Fruit fly (Drosophila melanogaster) whole organism, pupa: Measurements from ENCODE around the gene Ubc2.
A peak's percentile ranks its signal among the peaks of the same experiment; 100 is the strongest.

Source experiments
- CG10348 ChIP-seq: fragments of 200-800 bp; sonication (Bioruptor generic); IDR thresholded peaks from 2 replicates; pipeline ENCODE4 v1.3.6; 2022; ENCODE audit warnings: missing biosample characterization, missing genetic modification characterization
- CG12605 ChIP-seq: fragments of 200-800 bp; sonication (Bioruptor generic); IDR thresholded peaks from 2 replicates; pipeline ENCODE4 v1.3.6; 2022; ENCODE audit warnings: missing biosample characterization, missing genetic modification characterization
- CG13204 ChIP-seq: fragments of 200-800 bp; sonication (Bioruptor generic); optimal IDR thresholded peaks from 2 replicates; lab custom pipeline; 2018; ENCODE audit warnings: missing biosample characterization, mild to moderate bottlenecking, missing genetic modification characterization, moderate library complexity
- CG14655 ChIP-seq: fragments of 200-800 bp; sonication (Bioruptor generic); optimal IDR thresholded peaks from 3 replicates; lab custom pipeline; 2017; ENCODE audit warnings: mild to moderate bottlenecking, missing biosample characterization, missing genetic modification reagents, missing genetic modification characterization
- CG15710 ChIP-seq: fragments of 200-800 bp; sonication (Bioruptor generic); optimal IDR thresholded peaks from 2 replicates; lab custom pipeline; 2018; ENCODE audit warnings: missing biosample characterization, mild to moderate bottlenecking, missing genetic modification characterization, moderate library complexity
- CG17806 ChIP-seq: fragments of 200-800 bp; sonication (Bioruptor generic); optimal IDR thresholded peaks from 2 replicates; lab custom pipeline; 2018; ENCODE audit warnings: missing biosample characterization, mild to moderate bottlenecking, missing genetic modification characterization, moderate library complexity
- CG32121 ChIP-seq: fragments of 200-800 bp; sonication (Bioruptor generic); IDR thresholded peaks from 2 replicates; pipeline ENCODE4 v1.3.6; 2022; ENCODE audit warnings: missing biosample characterization, missing genetic modification characterization
- CG34367 ChIP-seq: fragments of 200-800 bp; sonication (Bioruptor generic); optimal IDR thresholded peaks from 2 replicates; lab custom pipeline; 2018; ENCODE audit warnings: missing biosample characterization, mild to moderate bottlenecking, missing genetic modification characterization
- CG4496 ChIP-seq: fragments of 200-800 bp; sonication (Bioruptor generic); IDR thresholded peaks from 3 replicates; pipeline ENCODE4 v1.3.6; 2022; ENCODE audit warnings: missing biosample characterization, missing genetic modification characterization
- CG8159 ChIP-seq: fragments of 200-800 bp; sonication (Bioruptor generic); optimal IDR thresholded peaks from 3 replicates; lab custom pipeline; 2018; ENCODE audit warnings: missing biosample characterization, mild to moderate bottlenecking, missing genetic modification characterization, moderate library complexity
- CG8301 ChIP-seq: fragments of 200-800 bp; sonication (Bioruptor generic); optimal IDR thresholded peaks from 2 replicates; lab custom pipeline; 2018; ENCODE audit warnings: missing biosample characterization, mild to moderate bottlenecking, missing genetic modification characterization
- CG9948 ChIP-seq: fragments of 200-800 bp; sonication (Bioruptor generic); optimal IDR thresholded peaks from 2 replicates; lab custom pipeline; 2018; ENCODE audit warnings: missing biosample characterization, mild to moderate bottlenecking, missing genetic modification characterization, moderate library complexity
- D1 ChIP-seq: fragments of 200-800 bp; sonication (Bioruptor generic); optimal IDR thresholded peaks from 2 replicates; lab custom pipeline; 2018; ENCODE audit warnings: missing biosample characterization, mild to moderate bottlenecking, missing genetic modification characterization, moderate library complexity
- EcR ChIP-seq: fragments of 200-800 bp; sonication (Bioruptor generic); optimal IDR thresholded peaks from 3 replicates; lab custom pipeline; 2019; ENCODE audit warnings: missing biosample characterization, missing genetic modification characterization, mild to moderate bottlenecking, moderate library complexity, missing genetic modification reagents
- Ets98B ChIP-seq: fragments of 200-800 bp; sonication (Bioruptor generic); IDR thresholded peaks from 2 replicates; pipeline ENCODE4 v1.3.6; 2022; ENCODE audit warnings: missing biosample characterization, missing genetic modification characterization
- Pif1A ChIP-seq: fragments of 200-800 bp; sonication (Bioruptor generic); optimal IDR thresholded peaks from 3 replicates; lab custom pipeline; 2016; ENCODE audit warnings: missing biosample characterization, missing genetic modification characterization
- Pif1B ChIP-seq: fragments of 200-800 bp; sonication (Bioruptor generic); optimal IDR thresholded peaks from 3 replicates; lab custom pipeline; 2016; ENCODE audit warnings: missing biosample characterization, missing genetic modification characterization
- Snoo ChIP-seq: fragments of 200-800 bp; sonication (Bioruptor generic); optimal IDR thresholded peaks from 3 replicates; lab custom pipeline; 2017; ENCODE audit warnings: missing biosample characterization, mild to moderate bottlenecking, missing genetic modification characterization, inconsistent platforms
- fd96Ca ChIP-seq: fragments of 200-800 bp; sonication (Bioruptor generic); IDR thresholded peaks from 3 replicates; pipeline ENCODE4 v1.3.6; 2022; ENCODE audit warnings: missing biosample characterization, missing genetic modification characterization
- gl ChIP-seq: fragments of 200-800 bp; sonication (Bioruptor generic); optimal IDR thresholded peaks from 2 replicates; lab custom pipeline; 2018; ENCODE audit warnings: missing biosample characterization, mild to moderate bottlenecking, missing genetic modification characterization
- rn ChIP-seq: fragments of 200-800 bp; sonication (Bioruptor generic); IDR thresholded peaks from 2 replicates; pipeline ENCODE4 v1.3.6; 2022; ENCODE audit warnings: missing biosample characterization, missing genetic modification characterization

Ubc2 gene

dm6 chr2L:10754599-10754998, 13.2 kb downstream of the Ubc2 start:
- no peak for TF ChIP-seq fd96Ca (GFP tag; lab: Robert Waterston, UW)
- TF ChIP-seq CG12605, result no peak
- TF ChIP-seq EcR, result no peak
- TF ChIP-seq CG17806, result no peak
- no peak for TF ChIP-seq gl
- TF ChIP-seq Ets98B, result no peak
- no peak for TF ChIP-seq Pif1B
- TF ChIP-seq CG9948 (tag; lab: Kevin White, UChicago), result no peak
- no peak for TF ChIP-seq CG32121 (GFP tag; lab: Robert Waterston, UW)
- TF ChIP-seq CG13204 (GFP tag; lab: Kevin White, UChicago), result no peak
- TF ChIP-seq rn, result no peak
- TF ChIP-seq CG8301 (tag; lab: Kevin White, UChicago), result no peak
- no peak for TF ChIP-seq Snoo (tag; lab: Kevin White, UChicago)
- no peak for TF ChIP-seq D1 (tag; lab: Kevin White, UChicago)
- no peak for TF ChIP-seq CG14655 (GFP tag; lab: Kevin White, UChicago)
- no peak for TF ChIP-seq CG4496
- no peak for TF ChIP-seq Pif1A (GFP tag; lab: Kevin White, UChicago)
- no peak for TF ChIP-seq CG8159

- TF ChIP-seq Pif1A (GFP tag; lab: Kevin White, UChicago), result no peak
- TF ChIP-seq EcR, result no peak
- no peak for TF ChIP-seq CG14655 (GFP tag; lab: Kevin White, UChicago)
- no peak for TF ChIP-seq D1 (tag; lab: Kevin White, UChicago)
- TF ChIP-seq CG12605, result no peak
- TF ChIP-seq CG8159, result no peak
- TF ChIP-seq CG34367 (tag; lab: Kevin White, UChicago), result no peak
Observed at dm6 chr2L:10753618-10754017, 14.2 kb downstream of the Ubc2 start.

dm6 chr2L:10752668-10753067, 15.1 kb downstream of the Ubc2 start:
- TF ChIP-seq Snoo (tag; lab: Kevin White, UChicago), result no peak
- TF ChIP-seq EcR, result peak; percentile 76
- TF ChIP-seq Pif1A (GFP tag; lab: Kevin White, UChicago), result no peak

dm6 chr2L:10751879-10752620, 15.8 kb downstream of the Ubc2 start:
- TF ChIP-seq CG10348 (GFP tag; lab: Robert Waterston, UW), result no peak
- TF ChIP-seq CG13204 (GFP tag; lab: Kevin White, UChicago), result no peak
- TF ChIP-seq rn, result no peak
- TF ChIP-seq CG14655 (GFP tag; lab: Kevin White, UChicago), result peak; percentile 81
- TF ChIP-seq CG9948 (tag; lab: Kevin White, UChicago), result peak; percentile 29
- TF ChIP-seq gl, result no peak
- no peak for TF ChIP-seq D1 (tag; lab: Kevin White, UChicago)
- TF ChIP-seq CG17806, result peak; percentile 3
- peak; percentile 36; the same call in 1 of the 2 replicates for TF ChIP-seq Ets98B
- no peak for TF ChIP-seq CG12605
- TF ChIP-seq CG8301 (tag; lab: Kevin White, UChicago), result peak; percentile 69
- TF ChIP-seq Snoo (tag; lab: Kevin White, UChicago), result no peak
- TF ChIP-seq CG34367 (tag; lab: Kevin White, UChicago), result no peak
- peak; percentile 48; the same call in 1 of the 2 replicates for TF ChIP-seq CG32121 (GFP tag; lab: Robert Waterston, UW)
- TF ChIP-seq CG15710 (tag; lab: Kevin White, UChicago), result peak; percentile 5
- TF ChIP-seq CG4496, result peak; percentile 56; the same call in 2 of the 3 replicates
- TF ChIP-seq CG8159, result no peak
- TF ChIP-seq fd96Ca (GFP tag; lab: Robert Waterston, UW), result no peak
- TF ChIP-seq Pif1A (GFP tag; lab: Kevin White, UChicago), result peak; percentile 13
- no peak for TF ChIP-seq EcR
- no peak for TF ChIP-seq Pif1B

dm6 chr2L:10750915-10751612, 16.7 kb downstream of the Ubc2 start:
- no peak for TF ChIP-seq CG8159
- peak; percentile 41 for TF ChIP-seq EcR
- TF ChIP-seq, all 21 proteins: peak for 1

dm6 chr2L:10749607-10750467, 18.0 kb downstream of the Ubc2 start:
- TF ChIP-seq Pif1A (GFP tag; lab: Kevin White, UChicago) (no peak), CG17806 (no peak), CG32121 (GFP tag; lab: Robert Waterston, UW) (no peak), CG12605 (no peak), Snoo (tag; lab: Kevin White, UChicago) (no peak)
